Fruit fly (Drosophila melanogaster) S2 (cell line): ENCODE data around the gene CG4935.

Source experiments
- CG8478 ChIP-seq: fragments of >200 bp; optimal IDR thresholded peaks from 2 replicates; lab custom pipeline; 2018
- CTCF ChIP-seq, 2 experiments: fragments of >200 bp; optimal IDR thresholded peaks; 2 replicates each; lab custom pipeline; 2018

CG4935 gene

dm6 chr2L:16261576-16262217, at the start of gene CG4935, which contains the start of gene twe:
Gene CG4935, plus strand, starts transcription at chr2L:16262141.
Gene twe, minus strand, starts transcription at chr2L:16261877.
- TF ChIP-seq CG8478, result no peak
- TF ChIP-seq CTCF (optimal IDR thresholded peaks at IDR 0.05; lab: Kevin White, UChicago), result no peak

- TF ChIP-seq CTCF (optimal IDR thresholded peaks at IDR 0.05; lab: Kevin White, UChicago) (no peak), CG8478 (no peak)
Observed at dm6 chr2L:16216298-16216697, 45.6 kb upstream of the CG4935 start.

- TF ChIP-seq CG8478, result no peak
- TF ChIP-seq CTCF (optimal IDR thresholded peaks at IDR 0.05; lab: Kevin White, UChicago), result no peak
Observed at dm6 chr2L:16223981-16224380, 38.0 kb upstream of the CG4935 start.

- TF ChIP-seq CG8478 (no peak), CTCF (optimal IDR thresholded peaks at IDR 0.05; lab: Kevin White, UChicago) (no peak)
Observed at dm6 chr2L:16231265-16231664, 30.7 kb upstream of the CG4935 start, which contains the start of gene Ca-Ma2d. Gene Ca-Ma2d, plus strand, starts transcription at chr2L:16231475.

dm6 chr2L:16234817-16235216, 27.1 kb upstream of the CG4935 start:
- TF ChIP-seq CG8478 (no peak), CTCF (optimal IDR thresholded peaks at IDR 0.05; lab: Kevin White, UChicago) (no peak)

- TF ChIP-seq CG8478, result no peak
- no peak for TF ChIP-seq CTCF (optimal IDR thresholded peaks at IDR 0.05; lab: Kevin White, UChicago)
Observed at dm6 chr2L:16241639-16242038, 20.3 kb upstream of the CG4935 start, which contains the start of gene CG42818. Gene CG42818, plus strand, starts transcription at chr2L:16241939.

- TF ChIP-seq CTCF (optimal IDR thresholded peaks at IDR 0.05; lab: Kevin White, UChicago), result no peak
- TF ChIP-seq CG8478, result no peak
Observed at dm6 chr2L:16251598-16252131, 10.3 kb upstream of the CG4935 start, which contains the start of gene CG46309. Gene CG46309, minus strand, starts transcription at chr2L:16251788.

- no peak for TF ChIP-seq CG8478
- TF ChIP-seq CTCF (optimal IDR thresholded peaks at IDR 0.05; lab: Kevin White, UChicago), result no peak
Observed at dm6 chr2L:16255232-16256117, 6.5 kb upstream of the CG4935 start.

- TF ChIP-seq CTCF (optimal IDR thresholded peaks at IDR 0.05; lab: Kevin White, UChicago), result no peak
- TF ChIP-seq CG8478, result no peak
Observed at dm6 chr2L:16256118-16256435, 5.9 kb upstream of the CG4935 start.

dm6 chr2L:16257227-16258071, 4.5 kb upstream of the CG4935 start, which contains the start of the genes PRL-1 and EndoGI:
Gene PRL-1, minus strand, starts transcription at chr2L:16257606.
Gene EndoGI, plus strand, starts transcription at chr2L:16257688.
- TF ChIP-seq CTCF (optimal IDR thresholded peaks at IDR 0.05; lab: Kevin White, UChicago), result peak in 1 of 2 experiments; percentile 45
- TF ChIP-seq CG8478, result no peak

dm6 chr2L:16263723-16264122, 1.8 kb downstream of the CG4935 start:
- TF ChIP-seq CTCF (optimal IDR thresholded peaks at IDR 0.05; lab: Kevin White, UChicago) (no peak), CG8478 (no peak)

dm6 chr2L:16267159-16268065, 5.5 kb downstream of the CG4935 start:
- no peak for TF ChIP-seq CTCF (optimal IDR thresholded peaks at IDR 0.05; lab: Kevin White, UChicago)
- TF ChIP-seq CG8478, result no peak

dm6 chr2L:16268107-16268539, 6.2 kb downstream of the CG4935 start:
- TF ChIP-seq CG8478 (no peak), CTCF (optimal IDR thresholded peaks at IDR 0.05; lab: Kevin White, UChicago) (no peak)

- TF ChIP-seq CTCF (optimal IDR thresholded peaks at IDR 0.05; lab: Kevin White, UChicago), result no peak
- TF ChIP-seq CG8478, result no peak
Observed at dm6 chr2L:16268869-16269231, 6.9 kb downstream of the CG4935 start.
